Worm (Caenorhabditis elegans) whole organism, L1 larva: ENCODE data around the gene sipa-1.
A peak's percentile ranks its signal among the peaks of the same experiment; 100 is the strongest.

Source experiments
- C16A3.4 ChIP-seq: fragments of 150-350 bp; optimal IDR thresholded peaks from 2 replicates; lab custom pipeline; 2014; ENCODE audit warnings: missing biosample characterization, missing genetic modification characterization
- F16B12.6 ChIP-seq: fragments of 150-350 bp; optimal IDR thresholded peaks from 2 replicates; lab custom pipeline; 2014; ENCODE audit warnings: missing biosample characterization, missing genetic modification characterization
- Y116A8C.19 ChIP-seq: sonication (generic microtip); optimal IDR thresholded peaks from 2 replicates; lab custom pipeline; 2016; ENCODE audit warnings: missing compliant biosample characterization, missing genetic modification characterization, borderline replicate concordance
- aha-1 ChIP-seq: fragments of 150-350 bp; optimal IDR thresholded peaks from 2 replicates; lab custom pipeline; 2014; ENCODE audit warnings: missing biosample characterization, missing genetic modification characterization
- alr-1 ChIP-seq: fragments of 200-800 bp; sonication (Bioruptor generic); optimal IDR thresholded peaks from 2 replicates; lab custom pipeline; 2018; ENCODE audit warnings: borderline replicate concordance, mild to moderate bottlenecking, missing genetic modification characterization, missing compliant biosample characterization
- blmp-1 ChIP-seq: fragments of 150-350 bp; optimal IDR thresholded peaks from 2 replicates; lab custom pipeline; 2014; ENCODE audit warnings: missing biosample characterization, missing genetic modification characterization
- efl-1 ChIP-seq, 4 experiments: fragments of 150-350 bp; optimal IDR thresholded peaks in 3 of 4; peaks in 1 of 4; 1 replicate in 1 of 4; 2 replicates in 3 of 4; lab custom pipeline; 2014; ENCODE audit warnings: missing biosample characterization in 2 of 4, missing genetic modification characterization in 2 of 4, missing genetic modification reagents in 2 of 4
- efl-3 ChIP-seq: fragments of 200-800 bp; sonication (Bioruptor generic); optimal IDR thresholded peaks from 2 replicates; lab custom pipeline; 2018; ENCODE audit warnings: mild to moderate bottlenecking, missing genetic modification characterization, missing compliant biosample characterization
- egl-27 ChIP-seq, 2 experiments: fragments of 150-350 bp in 1 of 2; sonication (generic microtip); optimal IDR thresholded peaks; 3 replicates each; lab custom pipeline; 2017 to 2018; ENCODE audit warnings: missing biosample characterization in 2 of 2, missing genetic modification characterization in 2 of 2, missing genetic modification reagents in 2 of 2
- elt-2 ChIP-seq: sonication (generic microtip); optimal IDR thresholded peaks from 2 replicates; lab custom pipeline; 2016; ENCODE audit warnings: missing genetic modification characterization, mild to moderate bottlenecking, inconsistent platforms, missing compliant biosample characterization, missing genetic modification reagents
- ets-5 ChIP-seq: fragments of 200-800 bp; sonication (Bioruptor generic); IDR thresholded peaks from 2 replicates; pipeline ENCODE4 v1.3.6; 2022; ENCODE audit warnings: missing genetic modification characterization, missing compliant biosample characterization
- fkh-10 ChIP-seq: sonication (generic microtip); optimal IDR thresholded peaks from 2 replicates; lab custom pipeline; 2017; ENCODE audit warnings: missing biosample characterization, missing genetic modification reagents, missing genetic modification characterization
- fos-1 ChIP-seq: fragments of 150-350 bp; optimal IDR thresholded peaks from 2 replicates; lab custom pipeline; 2014; ENCODE audit warnings: missing biosample characterization, missing genetic modification characterization
- hlh-17 ChIP-seq: fragments of 200-800 bp; sonication (Bioruptor generic); optimal IDR thresholded peaks from 2 replicates; lab custom pipeline; 2018; ENCODE audit warnings: missing genetic modification characterization, mild to moderate bottlenecking, missing compliant biosample characterization, moderate library complexity, borderline replicate concordance
- irx-1 ChIP-seq: sonication (generic microtip); optimal IDR thresholded peaks from 2 replicates; lab custom pipeline; 2016; ENCODE audit warnings: missing genetic modification characterization, missing compliant biosample characterization
- lin-14 ChIP-seq: fragments of 200-800 bp; sonication (Bioruptor generic); optimal IDR thresholded peaks from 2 replicates; lab custom pipeline; 2018; ENCODE audit warnings: mild to moderate bottlenecking, missing genetic modification characterization, moderate library complexity, missing compliant biosample characterization
- lin-15B ChIP-seq: fragments of 150-350 bp; sonication (generic microtip); optimal IDR thresholded peaks from 3 replicates; lab custom pipeline; 2014; ENCODE audit warnings: missing biosample characterization, missing genetic modification characterization
- lin-35 ChIP-seq, 2 experiments: fragments of 150-350 bp; optimal IDR thresholded peaks; 2 replicates each; lab custom pipeline; 2014; ENCODE audit warnings: missing biosample characterization in 2 of 2, missing genetic modification characterization in 2 of 2, missing genetic modification reagents in 2 of 2
- nhr-11 ChIP-seq: fragments of 150-350 bp; optimal IDR thresholded peaks from 2 replicates; lab custom pipeline; 2014; ENCODE audit warnings: missing biosample characterization, missing genetic modification characterization
- nhr-12 ChIP-seq: sonication (generic microtip); optimal IDR thresholded peaks from 2 replicates; lab custom pipeline; 2017; ENCODE audit warnings: missing biosample characterization, missing genetic modification characterization
- nhr-19 ChIP-seq: fragments of 200-800 bp; sonication (Bioruptor generic); conservative IDR thresholded peaks from 2 replicates; pipeline ENCODE4 v1.3.6; 2022; ENCODE audit warnings: missing genetic modification characterization, missing compliant biosample characterization
- nhr-71 ChIP-seq: sonication (generic microtip); optimal IDR thresholded peaks from 2 replicates; lab custom pipeline; 2016; ENCODE audit warnings: mild to moderate bottlenecking, missing genetic modification characterization, moderate library complexity, missing compliant biosample characterization
- pag-3 ChIP-seq: sonication (generic microtip); optimal IDR thresholded peaks from 2 replicates; lab custom pipeline; 2017; ENCODE audit warnings: missing genetic modification characterization, mild to moderate bottlenecking, missing compliant biosample characterization, antibody characterized with exemption, borderline replicate concordance; ENCODE audit not compliant: insufficient read depth
- pqm-1 ChIP-seq: sonication (generic microtip); optimal IDR thresholded peaks from 3 replicates; lab custom pipeline; 2017; ENCODE audit warnings: missing biosample characterization, missing genetic modification characterization
- rnt-1 ChIP-seq: sonication (generic microtip); optimal IDR thresholded peaks from 2 replicates; lab custom pipeline; 2016; ENCODE audit warnings: mild to moderate bottlenecking, missing genetic modification characterization, moderate library complexity, missing compliant biosample characterization
- sptf-1 ChIP-seq: fragments of 150-350 bp; optimal IDR thresholded peaks from 2 replicates; lab custom pipeline; 2014; ENCODE audit warnings: missing biosample characterization, missing genetic modification characterization
- unc-86 ChIP-seq: sonication (generic microtip); optimal IDR thresholded peaks from 2 replicates; lab custom pipeline; 2016; ENCODE audit warnings: missing genetic modification characterization, missing compliant biosample characterization
- unc-98 ChIP-seq: fragments of 200-800 bp; sonication (Bioruptor generic); IDR thresholded peaks from 2 replicates; pipeline ENCODE4 v1.3.6; 2022; ENCODE audit warnings: missing genetic modification characterization, missing compliant biosample characterization
- vab-15 ChIP-seq: sonication (generic microtip); optimal IDR thresholded peaks from 2 replicates; lab custom pipeline; 2017; ENCODE audit warnings: missing genotype, mild to moderate bottlenecking, missing genetic modification characterization, missing compliant biosample characterization
- zag-1 ChIP-seq: fragments of 150-350 bp; optimal IDR thresholded peaks from 2 replicates; lab custom pipeline; 2014; ENCODE audit warnings: missing biosample characterization, missing genetic modification characterization
- ztf-4 ChIP-seq: fragments of 150-350 bp; optimal IDR thresholded peaks from 2 replicates; lab custom pipeline; 2014; ENCODE audit warnings: missing biosample characterization, missing genetic modification characterization

Gene sipa-1

ce11 chrV:11672497-11672896, 35.4 kb upstream of the sipa-1 start, which contains the start of gene lgc-44:
TSS of gene lgc-44 (minus strand) at chrV:11672597.
- TF ChIP-seq blmp-1 (tag; lab: Kevin White, UChicago) (peak; percentile 23), alr-1 (tag; lab: Kevin White, UChicago) (no peak)

DNA sequence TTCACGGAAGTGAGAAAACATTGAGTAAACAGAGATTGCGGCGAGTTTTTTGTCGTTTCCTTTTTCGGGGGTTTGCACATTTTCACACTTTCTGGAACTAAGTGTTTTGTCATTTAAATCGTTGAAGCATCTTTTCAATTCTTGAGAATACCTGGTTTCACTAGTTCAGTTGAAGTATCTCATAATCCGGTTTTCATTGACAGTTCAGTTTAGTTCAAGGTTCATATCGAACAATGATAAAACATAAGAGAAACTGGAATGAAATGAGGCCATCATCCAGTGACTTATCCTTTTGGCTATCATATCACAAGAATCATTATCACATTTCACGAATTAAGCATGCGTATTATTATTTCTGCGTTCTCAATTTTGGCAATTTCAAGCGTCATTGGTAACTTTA, 30.1 kb upstream of the sipa-1 start, which contains the start of gene F46F3.3:
F46F3.3 (plus strand) TSS at position 301 of the 400 bp plus-strand sequence.
- TF ChIP-seq hlh-17 (GFP tag; lab: Kevin White, UChicago) (no peak), sptf-1 (no peak), blmp-1 (tag; lab: Kevin White, UChicago) (peak; percentile 22)
- TF ChIP-seq, all 84 proteins: peak for 1

DNA sequence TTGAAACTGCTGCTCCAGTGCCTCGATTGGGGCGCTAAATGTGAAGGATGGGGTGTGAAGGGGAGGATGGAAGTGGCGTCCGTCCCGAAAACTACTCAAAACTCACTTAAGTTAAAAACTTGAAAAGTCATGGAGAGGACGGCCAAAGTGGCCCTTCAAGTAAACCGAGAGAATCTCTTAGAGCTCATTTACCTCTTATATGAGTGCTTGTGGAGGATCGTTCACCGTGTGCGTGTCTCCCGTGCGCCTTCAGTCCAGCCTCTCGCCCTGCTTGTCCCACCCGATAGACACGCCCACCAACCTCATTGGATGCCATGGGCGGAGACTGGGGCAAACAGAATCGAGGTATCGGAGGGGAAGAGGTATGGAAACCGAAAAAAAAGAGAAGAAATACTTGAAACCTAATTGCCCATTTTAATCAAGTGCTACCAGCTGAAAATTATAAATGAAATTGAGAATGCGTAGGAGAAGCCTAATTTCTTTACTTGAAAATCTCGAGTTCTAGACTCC, 27.8 kb upstream of the sipa-1 start, which contains the start of gene ceh-27:
ceh-27 (minus strand) TSS at position 228 of the 510 bp plus-strand sequence.
- no peak for TF ChIP-seq aha-1 (tag; lab: Kevin White, UChicago)
- peak; percentile 45 for TF ChIP-seq fkh-10 (GFP tag; lab: Kevin White, UChicago)
- peak; percentile 36 for TF ChIP-seq lin-14 (GFP tag; lab: Kevin White, UChicago)

- no peak for TF ChIP-seq nhr-12
- no peak for TF ChIP-seq lin-35 (GFP tag; optimal IDR thresholded peaks at IDR 0.05; lab: Kevin White, UChicago)
- no peak for TF ChIP-seq nhr-19 (GFP tag; lab: Robert Waterston, UW)
- no peak for TF ChIP-seq efl-1 (optimal IDR thresholded peaks at IDR 0.05; lab: Kevin White, UChicago)
- TF ChIP-seq efl-1 (GFP tag; optimal IDR thresholded peaks at IDR 0.05 in 1 of 2; lab: Kevin White, UChicago), result peak in 1 of 2 experiments; percentile 21
- no peak for TF ChIP-seq zag-1
- no peak for TF ChIP-seq pag-3
These were observed 23.5 kb upstream of the sipa-1 start for ce11 chrV:11660566-11660965.

DNA sequence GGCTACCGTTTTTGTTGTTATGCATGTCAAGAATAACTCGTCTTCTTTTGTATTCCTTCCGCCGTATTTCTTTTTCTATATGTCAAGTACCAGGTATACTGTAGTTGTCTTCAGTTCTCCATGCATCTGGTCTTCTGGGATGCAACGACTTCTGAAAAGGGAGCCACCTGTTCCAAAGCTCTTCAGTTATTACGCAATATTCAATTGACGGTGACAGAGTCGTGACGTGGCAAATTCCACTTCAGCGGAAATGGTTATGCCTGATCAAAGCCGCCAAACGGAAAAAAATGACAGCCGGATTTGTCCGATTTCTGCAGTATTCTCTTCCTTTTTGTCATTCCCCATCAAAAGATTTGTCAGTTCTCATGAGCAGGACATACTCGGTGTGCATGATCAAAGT, 19.4 kb upstream of the sipa-1 start:
- TF ChIP-seq efl-3 (GFP tag; lab: Kevin White, UChicago) (no peak), unc-86 (tag; lab: Kevin White, UChicago) (no peak), irx-1 (tag; lab: Kevin White, UChicago) (no peak), ztf-4 (no peak), fos-1 (tag; lab: Kevin White, UChicago) (no peak), nhr-11 (tag; lab: Kevin White, UChicago) (no peak), pqm-1 (no peak), egl-27 (tag; optimal IDR thresholded peaks at IDR 0.05; lab: Kevin White, UChicago) (no peak), rnt-1 (tag; lab: Kevin White, UChicago) (no peak), C16A3.4 (no peak), ets-5 (GFP tag; lab: Robert Waterston, UW) (no peak), vab-15 (tag; lab: Kevin White, UChicago) (no peak), sptf-1 (no peak), nhr-71 (tag; lab: Kevin White, UChicago) (no peak)

- TF ChIP-seq rnt-1 (tag; lab: Kevin White, UChicago) (no peak), lin-15B (tag; lab: Kevin White, UChicago) (no peak), nhr-71 (tag; lab: Kevin White, UChicago) (no peak), sptf-1 (no peak), Y116A8C.19 (tag; lab: Kevin White, UChicago) (no peak), unc-98 (GFP tag; lab: Robert Waterston, UW) (no peak), F16B12.6 (tag; lab: Kevin White, UChicago) (no peak), elt-2 (no peak), nhr-12 (no peak), hlh-17 (GFP tag; lab: Kevin White, UChicago) (no peak), nhr-11 (tag; lab: Kevin White, UChicago) (no peak)
- TF ChIP-seq, all 84 proteins: peak for 0
These were observed 16.0 kb upstream of the sipa-1 start for ce11 chrV:11653095-11653494.
